Worm (Caenorhabditis elegans) whole organism, L4 larva: ENCODE data around the gene oac-22.

Experiments
- F37D6.2 ChIP-seq: sonication (generic microtip); optimal IDR thresholded peaks from 2 replicates; lab custom pipeline; 2016; ENCODE audit warnings: mild to moderate bottlenecking, missing genetic modification characterization, missing compliant biosample characterization
- F44E2.7 ChIP-seq: fragments of 200-800 bp; sonication (Bioruptor generic); IDR thresholded peaks from 2 replicates; pipeline ENCODE4 v2.1.2; 2022; ENCODE audit warnings: missing genetic modification characterization, missing compliant biosample characterization
- Y48G9A.11 ChIP-seq: fragments of 200-800 bp; sonication (Bioruptor generic); IDR thresholded peaks from 2 replicates; pipeline ENCODE4 v1.3.6; 2022; ENCODE audit warnings: missing genetic modification reagents, missing genetic modification characterization, missing compliant biosample characterization
- aha-1 ChIP-seq: fragments of 150-350 bp; peaks from one replicate; lab custom pipeline; 2014; ENCODE audit warnings: missing biosample characterization, missing genetic modification characterization
- attf-4 ChIP-seq: sonication (generic microtip); optimal IDR thresholded peaks from 3 replicates; lab custom pipeline; 2017; ENCODE audit warnings: missing biosample characterization, missing genetic modification characterization
- ceh-20 ChIP-seq: fragments of 200-800 bp; sonication (Bioruptor generic); IDR thresholded peaks from 2 replicates; pipeline ENCODE4 v1.3.6; 2022; ENCODE audit warnings: missing genetic modification reagents, missing genetic modification characterization, missing compliant biosample characterization
- ceh-44 ChIP-seq: fragments of 200-800 bp; sonication (Bioruptor generic); IDR thresholded peaks from 2 replicates; pipeline ENCODE4 v1.3.6; 2022; ENCODE audit warnings: missing genetic modification reagents, missing genetic modification characterization, missing compliant biosample characterization
- ces-1 ChIP-seq: fragments of 150-350 bp; sonication (generic microtip); optimal IDR thresholded peaks from 4 replicates; lab custom pipeline; 2014; ENCODE audit warnings: missing biosample characterization, missing genetic modification reagents, missing genetic modification characterization
- ctbp-1 ChIP-seq: fragments of 200-800 bp; sonication (Bioruptor generic); IDR thresholded peaks from 2 replicates; pipeline ENCODE4 v1.3.6; 2022; ENCODE audit warnings: missing genetic modification reagents, missing genetic modification characterization, missing compliant biosample characterization
- daf-19 ChIP-seq: fragments of 200-800 bp; sonication (Bioruptor generic); conservative IDR thresholded peaks from 2 replicates; pipeline ENCODE4 v1.3.6; 2022; ENCODE audit warnings: missing genetic modification characterization, missing compliant biosample characterization
- dmd-6 ChIP-seq: fragments of 200-800 bp; sonication (Bioruptor generic); IDR thresholded peaks from 2 replicates; pipeline ENCODE4 v1.3.6; 2022; ENCODE audit warnings: missing genetic modification reagents, missing genetic modification characterization, missing compliant biosample characterization
- dmd-9 ChIP-seq: fragments of 200-800 bp; sonication (Bioruptor generic); IDR thresholded peaks from 2 replicates; pipeline ENCODE4 v1.3.6; 2022; ENCODE audit warnings: missing genetic modification reagents, missing genetic modification characterization, missing compliant biosample characterization
- duxl-1 ChIP-seq: sonication (generic microtip); optimal IDR thresholded peaks from 2 replicates; lab custom pipeline; 2016; ENCODE audit warnings: mild to moderate bottlenecking, missing genetic modification characterization, moderate library complexity, missing compliant biosample characterization; ENCODE audit not compliant: poor library complexity
- hlh-30 ChIP-seq: sonication (generic microtip); optimal IDR thresholded peaks from 2 replicates; lab custom pipeline; 2017; ENCODE audit warnings: antibody characterized with exemption, mild to moderate bottlenecking, missing genetic modification characterization, missing compliant biosample characterization; ENCODE audit not compliant: insufficient read depth
- jun-1 ChIP-seq: fragments of 150-350 bp; optimal IDR thresholded peaks from 2 replicates; lab custom pipeline; 2014; ENCODE audit warnings: missing biosample characterization, missing genetic modification reagents, missing genetic modification characterization
- lin-39 ChIP-seq: fragments of 150-350 bp; optimal IDR thresholded peaks from 2 replicates; lab custom pipeline; 2014; ENCODE audit warnings: missing biosample characterization, missing genetic modification reagents, missing genetic modification characterization
- lsy-2 ChIP-seq, 2 experiments: fragments of 150-350 bp in 1 of 2; sonication (generic microtip) in 1 of 2; optimal IDR thresholded peaks; 2 replicates each; lab custom pipeline; 2014 to 2017; ENCODE audit warnings: missing biosample characterization in 2 of 2, missing genetic modification characterization in 2 of 2
- mxl-3 ChIP-seq: fragments of 200-800 bp; sonication (Bioruptor generic); optimal IDR thresholded peaks from 2 replicates; lab custom pipeline; 2018; ENCODE audit warnings: mild to moderate bottlenecking, missing genetic modification characterization, missing compliant biosample characterization
- nhr-237 ChIP-seq: sonication (generic microtip); optimal IDR thresholded peaks from 2 replicates; lab custom pipeline; 2017; ENCODE audit warnings: missing biosample characterization, missing genetic modification characterization
- nhr-41 ChIP-seq: fragments of 200-800 bp; sonication (Bioruptor generic); IDR thresholded peaks from 2 replicates; pipeline ENCODE4 v1.3.6; 2022; ENCODE audit warnings: missing genetic modification reagents, missing genetic modification characterization, missing compliant biosample characterization
- nhr-77 ChIP-seq: fragments of 150-350 bp; optimal IDR thresholded peaks from 2 replicates; lab custom pipeline; 2014; ENCODE audit warnings: missing biosample characterization, missing genetic modification characterization
- spr-3 ChIP-seq: fragments of 200-800 bp; sonication (Bioruptor generic); optimal IDR thresholded peaks from 2 replicates; lab custom pipeline; 2018; ENCODE audit warnings: mild to moderate bottlenecking, missing genetic modification characterization, missing compliant biosample characterization
- unc-62 ChIP-seq, 3 experiments: fragments of 150-350 bp in 1 of 3; sonication (generic microtip); optimal IDR thresholded peaks in 2 of 3; peaks in 1 of 3; 1 replicate in 1 of 3; 2 replicates in 2 of 3; lab custom pipeline; 2014 to 2017; ENCODE audit warnings: missing biosample characterization in 3 of 3, missing genetic modification characterization in 3 of 3, missing genetic modification reagents in 3 of 3, missing genotype in 1 of 3
- vab-7 ChIP-seq: fragments of 200-800 bp; sonication (Bioruptor generic); IDR thresholded peaks from 2 replicates; pipeline ENCODE4 v1.3.6; 2022; ENCODE audit warnings: missing genetic modification reagents, missing genetic modification characterization, missing compliant biosample characterization
- zag-1 ChIP-seq: fragments of 150-350 bp; optimal IDR thresholded peaks from 2 replicates; lab custom pipeline; 2014; ENCODE audit warnings: missing biosample characterization, missing genetic modification characterization
- zfp-3 ChIP-seq: fragments of 200-800 bp; sonication (Bioruptor generic); conservative IDR thresholded peaks from 2 replicates; pipeline ENCODE4 v1.3.6; 2022; ENCODE audit warnings: missing genetic modification reagents, missing genetic modification characterization, missing compliant biosample characterization
- zip-11 ChIP-seq: fragments of 200-800 bp; sonication (Bioruptor generic); IDR thresholded peaks from 2 replicates; pipeline ENCODE4 v1.3.6; 2022; ENCODE audit warnings: missing genetic modification characterization, missing compliant biosample characterization
- ztf-11 ChIP-seq: fragments of 150-350 bp; optimal IDR thresholded peaks from 2 replicates; lab custom pipeline; 2014; ENCODE audit warnings: missing biosample characterization, missing genetic modification characterization

oac-22 gene

DNA sequence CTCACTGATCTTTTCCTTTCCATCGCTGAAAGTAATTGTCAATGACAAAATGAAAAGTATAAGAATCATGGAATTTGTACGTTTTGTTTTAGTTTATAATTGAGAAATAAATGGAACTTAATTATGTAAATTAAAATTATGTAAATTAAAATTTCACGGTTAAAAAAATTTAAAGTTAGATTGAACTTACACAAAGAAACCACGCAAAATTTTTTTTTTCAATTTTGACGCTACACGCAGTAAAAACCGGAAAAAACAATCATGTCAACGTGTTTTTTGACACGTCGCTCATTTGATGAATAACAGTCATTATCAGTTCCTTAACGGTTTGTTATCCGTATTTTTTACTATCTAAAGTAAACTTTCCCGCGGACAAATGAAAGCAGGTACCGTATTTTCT is 4.3 kb upstream of the oac-22 start, which contains the start of the genes F37C4.8 and oac-23:
Gene F37C4.8 (minus strand): TSS at position 101 of the 400 bp plus-strand sequence.
Gene oac-23 (plus strand): TSS at position 323 of the 400 bp plus-strand sequence.
- TF ChIP-seq mxl-3 (GFP tag; lab: Kevin White, UChicago) (no peak), aha-1 (tag; lab: Kevin White, UChicago) (peak; percentile 32), ceh-20 (GFP tag; lab: Robert Waterston, UW) (no peak)

DNA sequence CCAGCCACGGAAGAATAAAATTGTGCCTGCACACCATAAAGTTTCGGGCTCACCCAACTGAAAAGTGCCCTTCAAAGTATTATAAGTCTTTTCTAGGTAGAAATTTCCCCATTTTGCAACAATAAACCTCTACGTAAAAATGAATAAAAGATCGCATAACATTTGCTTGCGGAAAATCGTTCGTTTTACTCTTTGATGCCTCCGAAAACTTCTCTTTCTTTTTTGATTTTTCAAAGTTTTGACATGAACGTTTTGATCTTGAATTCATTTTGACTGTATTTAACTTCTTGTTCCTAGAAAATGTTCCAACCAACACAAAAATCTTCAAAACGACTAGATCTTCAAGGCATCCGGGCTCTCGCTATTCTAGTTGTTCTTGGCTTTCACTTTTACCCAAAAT is 3.5 kb downstream of the oac-22 start, which contains the start of gene oac-21:
Gene oac-21 (plus strand): TSS at position 301 of the 400 bp plus-strand sequence.
- no peak for TF ChIP-seq daf-19
- TF ChIP-seq dmd-9 (GFP tag; lab: Robert Waterston, UW): no peak
- no peak for TF ChIP-seq F37D6.2 (tag; lab: Kevin White, UChicago)
- TF ChIP-seq zfp-3 (GFP tag; lab: Robert Waterston, UW): no peak
- TF ChIP-seq dmd-6 (GFP tag; lab: Robert Waterston, UW): no peak
- no peak for TF ChIP-seq nhr-77 (tag; lab: Kevin White, UChicago)
- TF ChIP-seq aha-1 (tag; lab: Kevin White, UChicago): no peak
- TF ChIP-seq ceh-44 (GFP tag; lab: Robert Waterston, UW): no peak
- no peak for TF ChIP-seq ztf-11 (tag; lab: Kevin White, UChicago)
- TF ChIP-seq ces-1: no peak
- no peak for TF ChIP-seq jun-1
- TF ChIP-seq attf-4 (tag; lab: Kevin White, UChicago): no peak
- TF ChIP-seq nhr-41 (GFP tag; lab: Robert Waterston, UW): no peak

DNA sequence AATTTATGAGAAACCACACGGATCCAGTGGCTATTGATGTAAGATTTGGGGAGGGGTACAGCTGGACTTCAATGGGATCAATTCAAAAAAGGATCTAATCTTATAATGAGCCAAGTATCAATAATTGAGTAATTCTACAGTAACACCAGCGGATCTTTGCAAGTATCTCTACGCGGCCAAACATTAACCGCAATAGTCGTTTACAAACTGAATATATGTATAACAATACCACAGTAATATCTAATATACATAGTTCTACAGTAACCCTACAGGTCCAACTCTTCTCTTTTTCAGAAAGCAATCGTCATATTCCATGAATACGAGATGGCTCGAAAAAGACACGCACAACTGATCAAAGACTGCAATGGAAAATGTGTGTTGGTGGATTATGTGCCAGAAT is 6.6 kb downstream of the oac-22 start, which contains the start of gene F56D6.9:
Gene F56D6.9 (plus strand): TSS at position 301 of the 400 bp plus-strand sequence.
- TF ChIP-seq jun-1 (no peak), F37D6.2 (tag; lab: Kevin White, UChicago) (no peak)

DNA sequence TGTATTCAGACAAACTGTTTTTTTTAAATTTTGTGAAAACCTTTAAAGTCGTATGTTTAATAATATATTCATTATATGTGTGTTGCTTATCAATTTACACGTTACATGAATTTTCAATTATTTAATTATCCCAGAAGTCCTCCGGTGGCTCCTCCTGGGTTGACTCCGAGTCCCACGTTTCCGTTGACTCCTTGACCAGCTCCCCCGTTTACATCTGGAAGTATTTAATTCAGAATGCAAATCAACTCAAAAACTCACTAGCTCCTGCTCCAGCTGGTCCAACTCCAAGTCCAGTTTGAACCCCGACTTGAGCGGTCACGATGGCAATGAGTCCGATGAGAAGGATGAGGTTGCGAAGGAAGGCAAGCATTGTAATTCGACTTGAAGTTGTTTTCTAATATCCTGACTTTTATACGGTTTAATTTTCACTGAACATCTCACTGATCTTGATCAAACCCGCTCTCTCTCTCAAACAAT is 8.6 kb downstream of the oac-22 start, which contains the start of gene F56D6.8:
Gene F56D6.8 (minus strand): TSS at position 427 of the 477 bp plus-strand sequence.
- no peak for TF ChIP-seq ctbp-1 (GFP tag; lab: Robert Waterston, UW)
- no peak for TF ChIP-seq Y48G9A.11 (GFP tag; lab: Robert Waterston, UW)
- peak in 1 of 2 experiments; percentile 74 for TF ChIP-seq unc-62 (GFP tag; optimal IDR thresholded peaks at IDR 0.05 in 1 of 2; lab: Kevin White, UChicago)
- TF ChIP-seq unc-62 (tag; optimal IDR thresholded peaks at IDR 0.05; lab: Kevin White, UChicago): no peak

DNA sequence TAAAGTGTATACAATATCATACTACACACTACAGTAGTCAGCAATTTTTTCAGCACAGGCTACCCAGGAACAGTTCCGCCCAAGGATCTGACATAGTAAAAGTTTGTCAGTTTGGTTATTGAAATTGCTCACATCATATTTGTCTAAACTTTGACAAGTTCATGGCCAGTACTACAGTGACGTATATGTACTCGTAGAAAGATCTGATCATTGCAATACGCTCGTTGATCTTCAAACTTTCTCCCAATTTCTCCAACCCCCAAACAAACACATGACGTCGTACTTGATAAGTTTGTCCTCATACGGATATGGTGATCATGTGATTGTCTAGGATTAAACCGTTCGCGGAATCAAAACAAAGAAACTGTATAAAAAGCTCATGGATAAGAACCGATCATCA is 9.3 kb downstream of the oac-22 start, which contains the start of gene dct-8:
Gene dct-8 (plus strand): TSS at position 301 of the 400 bp plus-strand sequence.
- TF ChIP-seq ctbp-1 (GFP tag; lab: Robert Waterston, UW): no peak
- no peak for TF ChIP-seq spr-3 (GFP tag; lab: Kevin White, UChicago)
- TF ChIP-seq vab-7 (GFP tag; lab: Robert Waterston, UW): no peak
- no peak for TF ChIP-seq duxl-1 (tag; lab: Kevin White, UChicago)
- TF ChIP-seq zag-1 (tag; lab: Kevin White, UChicago): no peak
- TF ChIP-seq lin-39 (tag; lab: Kevin White, UChicago): no peak
- no peak for TF ChIP-seq lsy-2 (tag; optimal IDR thresholded peaks at IDR 0.05; lab: Kevin White, UChicago)
- TF ChIP-seq hlh-30: no peak
- no peak for TF ChIP-seq zip-11 (GFP tag; lab: Robert Waterston, UW)
- TF ChIP-seq nhr-237 (tag; lab: Kevin White, UChicago): no peak
- TF ChIP-seq F44E2.7 (GFP tag; lab: Robert Waterston, UW): no peak
